Fruit fly (Drosophila melanogaster) whole organism, pupa: Measurements from ENCODE around the gene CG2961.

ENCODE experiments used
- CG13204 ChIP-seq: fragments of 200-800 bp; sonication (Bioruptor generic); optimal IDR thresholded peaks from 2 replicates; lab custom pipeline; 2018; ENCODE audit warnings: missing biosample characterization, mild to moderate bottlenecking, missing genetic modification characterization, moderate library complexity
- CG14655 ChIP-seq: fragments of 200-800 bp; sonication (Bioruptor generic); optimal IDR thresholded peaks from 3 replicates; lab custom pipeline; 2017; ENCODE audit warnings: mild to moderate bottlenecking, missing biosample characterization, missing genetic modification reagents, missing genetic modification characterization
- CG15710 ChIP-seq: fragments of 200-800 bp; sonication (Bioruptor generic); optimal IDR thresholded peaks from 2 replicates; lab custom pipeline; 2018; ENCODE audit warnings: missing biosample characterization, mild to moderate bottlenecking, missing genetic modification characterization, moderate library complexity
- CG17806 ChIP-seq: fragments of 200-800 bp; sonication (Bioruptor generic); optimal IDR thresholded peaks from 2 replicates; lab custom pipeline; 2018; ENCODE audit warnings: missing biosample characterization, mild to moderate bottlenecking, missing genetic modification characterization, moderate library complexity
- CG32121 ChIP-seq: fragments of 200-800 bp; sonication (Bioruptor generic); IDR thresholded peaks from 2 replicates; pipeline ENCODE4 v1.3.6; 2022; ENCODE audit warnings: missing biosample characterization, missing genetic modification characterization
- CG34367 ChIP-seq: fragments of 200-800 bp; sonication (Bioruptor generic); optimal IDR thresholded peaks from 2 replicates; lab custom pipeline; 2018; ENCODE audit warnings: missing biosample characterization, mild to moderate bottlenecking, missing genetic modification characterization
- CG4496 ChIP-seq: fragments of 200-800 bp; sonication (Bioruptor generic); IDR thresholded peaks from 3 replicates; pipeline ENCODE4 v1.3.6; 2022; ENCODE audit warnings: missing biosample characterization, missing genetic modification characterization
- CG8301 ChIP-seq: fragments of 200-800 bp; sonication (Bioruptor generic); optimal IDR thresholded peaks from 2 replicates; lab custom pipeline; 2018; ENCODE audit warnings: missing biosample characterization, mild to moderate bottlenecking, missing genetic modification characterization
- D1 ChIP-seq: fragments of 200-800 bp; sonication (Bioruptor generic); optimal IDR thresholded peaks from 2 replicates; lab custom pipeline; 2018; ENCODE audit warnings: missing biosample characterization, mild to moderate bottlenecking, missing genetic modification characterization, moderate library complexity
- EcR ChIP-seq: fragments of 200-800 bp; sonication (Bioruptor generic); optimal IDR thresholded peaks from 3 replicates; lab custom pipeline; 2019; ENCODE audit warnings: missing biosample characterization, missing genetic modification characterization, mild to moderate bottlenecking, moderate library complexity, missing genetic modification reagents
- Ets98B ChIP-seq: fragments of 200-800 bp; sonication (Bioruptor generic); IDR thresholded peaks from 2 replicates; pipeline ENCODE4 v1.3.6; 2022; ENCODE audit warnings: missing biosample characterization, missing genetic modification characterization
- Snoo ChIP-seq: fragments of 200-800 bp; sonication (Bioruptor generic); optimal IDR thresholded peaks from 3 replicates; lab custom pipeline; 2017; ENCODE audit warnings: missing biosample characterization, mild to moderate bottlenecking, missing genetic modification characterization, inconsistent platforms
- gl ChIP-seq: fragments of 200-800 bp; sonication (Bioruptor generic); optimal IDR thresholded peaks from 2 replicates; lab custom pipeline; 2018; ENCODE audit warnings: missing biosample characterization, mild to moderate bottlenecking, missing genetic modification characterization
- rn ChIP-seq: fragments of 200-800 bp; sonication (Bioruptor generic); IDR thresholded peaks from 2 replicates; pipeline ENCODE4 v1.3.6; 2022; ENCODE audit warnings: missing biosample characterization, missing genetic modification characterization

- TF ChIP-seq CG32121, result no peak
- TF ChIP-seq CG15710 (tag; lab: Kevin White, UChicago), result no peak
- TF ChIP-seq CG34367, result no peak
- no peak for TF ChIP-seq D1 (tag; lab: Kevin White, UChicago)
- TF ChIP-seq Snoo (tag; lab: Kevin White, UChicago), result no peak
- TF ChIP-seq CG4496 (GFP tag; lab: Robert Waterston, UW), result no peak
- TF ChIP-seq CG8301 (tag; lab: Kevin White, UChicago), result no peak
- TF ChIP-seq Ets98B (GFP tag; lab: Robert Waterston, UW), result no peak
- TF ChIP-seq CG17806, result no peak
- TF ChIP-seq CG14655 (GFP tag; lab: Kevin White, UChicago), result no peak
- TF ChIP-seq EcR (GFP tag; lab: Kevin White, UChicago), result no peak
- TF ChIP-seq CG13204 (GFP tag; lab: Kevin White, UChicago), result no peak
- TF ChIP-seq gl, result no peak
- TF ChIP-seq rn (GFP tag; lab: Robert Waterston, UW), result no peak
Measured at dm6 chrX:10259524-10259923, 26.6 kb upstream of the CG2961 start.
